Worm (Caenorhabditis elegans) whole organism, young adult: Measurements from ENCODE around the gene tag-151.
A peak's percentile ranks its signal among the peaks of the same experiment; 100 is the strongest.

Experiments
- B0035.1 ChIP-seq: sonication (generic microtip); optimal IDR thresholded peaks from 2 replicates; lab custom pipeline; 2016; ENCODE audit warnings: missing genetic modification characterization, mild to moderate bottlenecking, missing compliant biosample characterization, missing genotype, missing genetic modification reagents
- C17E4.6 ChIP-seq: fragments of 200-800 bp; sonication (Bioruptor generic); IDR thresholded peaks from 2 replicates; pipeline ENCODE4 v1.3.6; 2022; ENCODE audit warnings: missing genetic modification reagents, missing genetic modification characterization, missing compliant biosample characterization
- D2030.7 ChIP-seq: fragments of 200-800 bp; sonication (Bioruptor generic); IDR thresholded peaks from 2 replicates; pipeline ENCODE4 v1.3.6; 2022; ENCODE audit warnings: missing genetic modification reagents, missing genetic modification characterization, missing compliant biosample characterization
- F10E7.11 ChIP-seq: sonication (generic microtip); optimal IDR thresholded peaks from 2 replicates; lab custom pipeline; 2017; ENCODE audit warnings: mild to moderate bottlenecking, missing genetic modification characterization, moderate library complexity, missing compliant biosample characterization
- F23B12.7 ChIP-seq: sonication (generic microtip); optimal IDR thresholded peaks from 2 replicates; lab custom pipeline; 2017; ENCODE audit warnings: missing genetic modification characterization, mild to moderate bottlenecking, missing compliant biosample characterization, antibody characterized with exemption, moderate library complexity; ENCODE audit not compliant: insufficient read depth
- F33H1.4 ChIP-seq: fragments of 200-800 bp; sonication (Bioruptor generic); IDR thresholded peaks from 2 replicates; pipeline ENCODE4 v1.3.6; 2022; ENCODE audit warnings: missing genetic modification reagents, missing genetic modification characterization, missing compliant biosample characterization
- K12H6.12 ChIP-seq: fragments of 200-800 bp; sonication (Bioruptor generic); optimal IDR thresholded peaks from 2 replicates; lab custom pipeline; 2018; ENCODE audit warnings: mild to moderate bottlenecking, missing genetic modification characterization, missing compliant biosample characterization
- Y53F4B.3 ChIP-seq: fragments of 200-800 bp; sonication (Bioruptor generic); IDR thresholded peaks from 2 replicates; pipeline ENCODE4 v1.3.6; 2022; ENCODE audit warnings: missing genetic modification reagents, missing genetic modification characterization, missing compliant biosample characterization
- Y53G8AR.9 ChIP-seq: fragments of 200-800 bp; sonication (Bioruptor generic); conservative IDR thresholded peaks from 2 replicates; pipeline ENCODE4 v1.3.6; 2022; ENCODE audit warnings: missing genetic modification reagents, missing genetic modification characterization, missing compliant biosample characterization
- Y67H2A.10 ChIP-seq: fragments of 200-800 bp; sonication (Bioruptor generic); conservative IDR thresholded peaks from 2 replicates; pipeline ENCODE4 v1.3.6; 2022; ENCODE audit warnings: missing genetic modification reagents, missing genetic modification characterization, missing compliant biosample characterization
- Y79H2A.3 ChIP-seq: fragments of 200-800 bp; sonication (Bioruptor generic); conservative IDR thresholded peaks from 2 replicates; pipeline ENCODE4 v1.3.6; 2022; ENCODE audit warnings: missing genetic modification reagents, missing genetic modification characterization, missing compliant biosample characterization
- ZK185.1 ChIP-seq: sonication (generic microtip); optimal IDR thresholded peaks from 2 replicates; lab custom pipeline; 2016; ENCODE audit warnings: mild to moderate bottlenecking, missing genetic modification characterization, missing compliant biosample characterization; ENCODE audit not compliant: poor library complexity, severe bottlenecking
- ama-1 ChIP-seq, 3 experiments: fragments of 150-350 bp in 1 of 3; sonication (generic microtip) in 2 of 3; optimal IDR thresholded peaks; 2 replicates each; lab custom pipeline; 2014 to 2018; ENCODE audit warnings: missing biosample characterization in 2 of 3, missing genetic modification characterization in 2 of 3, missing genetic modification reagents in 2 of 3
- aptf-2 ChIP-seq: fragments of 200-800 bp; sonication (Bioruptor generic); conservative IDR thresholded peaks from 2 replicates; pipeline ENCODE4 v1.3.6; 2022; ENCODE audit warnings: missing genetic modification reagents, missing genetic modification characterization, missing compliant biosample characterization
- aptf-3 ChIP-seq: fragments of 200-800 bp; sonication (Bioruptor generic); IDR thresholded peaks from 2 replicates; pipeline ENCODE4 v1.3.6; 2022; ENCODE audit warnings: missing genetic modification characterization, missing compliant biosample characterization
- attf-5 ChIP-seq: fragments of 200-800 bp; sonication (Bioruptor generic); optimal IDR thresholded peaks from 2 replicates; lab custom pipeline; 2018; ENCODE audit warnings: mild to moderate bottlenecking, missing genetic modification characterization, missing compliant biosample characterization
- cebp-1 ChIP-seq, 2 experiments: fragments of 200-800 bp in 1 of 2; sonication (Bioruptor generic) in 1 of 2; sonication (generic microtip) in 1 of 2; IDR thresholded peaks in 1 of 2; optimal IDR thresholded peaks in 1 of 2; 2 replicates each; pipeline versions ENCODE4 v1.3.6 to Lab custom; 2017 to 2022; ENCODE audit warnings: missing compliant biosample characterization in 2 of 2, missing genetic modification characterization in 2 of 2, mild to moderate bottlenecking in 1 of 2, missing genetic modification reagents in 1 of 2, moderate library complexity in 1 of 2
- ceh-27 ChIP-seq: fragments of 200-800 bp; sonication (Bioruptor generic); optimal IDR thresholded peaks from 2 replicates; lab custom pipeline; 2018; ENCODE audit warnings: mild to moderate bottlenecking, missing genetic modification characterization, moderate library complexity, missing compliant biosample characterization
- ceh-58 ChIP-seq: fragments of 200-800 bp; sonication (Bioruptor generic); IDR thresholded peaks from 2 replicates; pipeline ENCODE4 v1.3.6; 2022; ENCODE audit warnings: missing genetic modification characterization, missing compliant biosample characterization
- die-1 ChIP-seq: sonication (generic microtip); optimal IDR thresholded peaks from 2 replicates; lab custom pipeline; 2016; ENCODE audit warnings: missing genotype, mild to moderate bottlenecking, missing genetic modification characterization, missing compliant biosample characterization
- dpl-1 ChIP-seq: fragments of 150-350 bp; optimal IDR thresholded peaks from 2 replicates; lab custom pipeline; 2014; ENCODE audit warnings: missing biosample characterization, missing genetic modification reagents, missing genetic modification characterization
- efl-1 ChIP-seq: fragments of 150-350 bp; optimal IDR thresholded peaks from 2 replicates; lab custom pipeline; 2014; ENCODE audit warnings: missing biosample characterization, missing genetic modification reagents, missing genetic modification characterization
- egl-18 ChIP-seq: fragments of 200-800 bp; sonication (Bioruptor generic); IDR thresholded peaks from 2 replicates; pipeline ENCODE4 v1.3.6; 2022; ENCODE audit warnings: missing genetic modification reagents, missing genetic modification characterization, missing compliant biosample characterization
- him-1 ChIP-seq: sonication (generic microtip); optimal IDR thresholded peaks from 2 replicates; lab custom pipeline; 2016; ENCODE audit warnings: missing genotype, missing genetic modification reagents, missing genetic modification characterization, missing compliant biosample characterization
- hmg-20 ChIP-seq: fragments of 200-800 bp; sonication (Bioruptor generic); IDR thresholded peaks from 2 replicates; pipeline ENCODE4 v1.3.6; 2022; ENCODE audit warnings: missing genetic modification reagents, missing genetic modification characterization, missing compliant biosample characterization
- hsf-1 ChIP-seq: fragments of 200-800 bp; sonication (Bioruptor generic); IDR thresholded peaks from 2 replicates; pipeline ENCODE4 v1.3.6; 2022; ENCODE audit warnings: missing genetic modification reagents, missing genetic modification characterization, missing compliant biosample characterization
- let-607 ChIP-seq, 2 experiments: fragments of 200-800 bp in 1 of 2; sonication (Bioruptor generic) in 1 of 2; sonication (generic microtip) in 1 of 2; optimal IDR thresholded peaks; 2 replicates each; lab custom pipeline; 2016 to 2018; ENCODE audit warnings: mild to moderate bottlenecking in 2 of 2, missing compliant biosample characterization in 2 of 2, missing genetic modification characterization in 2 of 2, moderate library complexity in 2 of 2, missing genotype in 1 of 2
- lin-26 ChIP-seq: fragments of 200-800 bp; sonication (Bioruptor generic); IDR thresholded peaks from 2 replicates; pipeline ENCODE4 v1.3.6; 2022; ENCODE audit warnings: missing genetic modification reagents, missing genetic modification characterization, missing compliant biosample characterization
- lin-35 ChIP-seq, 3 experiments: fragments of 150-350 bp in 2 of 3; sonication (generic microtip) in 1 of 3; optimal IDR thresholded peaks; 2 replicates each; lab custom pipeline; 2014 to 2018; ENCODE audit warnings: missing biosample characterization in 3 of 3, missing genetic modification characterization in 3 of 3, missing genetic modification reagents in 3 of 3
- lin-40 ChIP-seq: sonication (generic microtip); optimal IDR thresholded peaks from 2 replicates; lab custom pipeline; 2016; ENCODE audit warnings: missing genetic modification characterization, mild to moderate bottlenecking, missing compliant biosample characterization, missing genotype, missing genetic modification reagents
- lin-54 ChIP-seq: fragments of 200-800 bp; sonication (Bioruptor generic); optimal IDR thresholded peaks from 2 replicates; lab custom pipeline; 2018; ENCODE audit warnings: mild to moderate bottlenecking, missing genetic modification characterization, missing compliant biosample characterization
- lsl-1 ChIP-seq: fragments of 200-800 bp; sonication (Bioruptor generic); optimal IDR thresholded peaks from 2 replicates; lab custom pipeline; 2018; ENCODE audit warnings: mild to moderate bottlenecking, missing genetic modification characterization, moderate library complexity, missing compliant biosample characterization
- mxl-1 ChIP-seq: sonication (generic microtip); optimal IDR thresholded peaks from 2 replicates; lab custom pipeline; 2016; ENCODE audit warnings: missing genetic modification characterization, missing compliant biosample characterization
- nhr-120 ChIP-seq: fragments of 200-800 bp; sonication (Bioruptor generic); IDR thresholded peaks from 2 replicates; pipeline ENCODE4 v1.3.6; 2022; ENCODE audit warnings: missing genetic modification characterization, missing compliant biosample characterization
- nhr-179 ChIP-seq: sonication (generic microtip); optimal IDR thresholded peaks from 2 replicates; lab custom pipeline; 2016; ENCODE audit warnings: mild to moderate bottlenecking, missing genetic modification characterization, missing compliant biosample characterization
- nhr-27 ChIP-seq: fragments of 200-800 bp; sonication (Bioruptor generic); optimal IDR thresholded peaks from 2 replicates; lab custom pipeline; 2018; ENCODE audit warnings: mild to moderate bottlenecking, missing genetic modification characterization, moderate library complexity, missing compliant biosample characterization
- nhr-80 ChIP-seq: sonication (generic microtip); optimal IDR thresholded peaks from 2 replicates; lab custom pipeline; 2016; ENCODE audit warnings: missing genetic modification characterization, missing compliant biosample characterization
- rpc-1 ChIP-seq, 2 experiments: fragments of 150-350 bp in 1 of 2; sonication (generic microtip) in 1 of 2; optimal IDR thresholded peaks; 2 replicates each; lab custom pipeline; 2014 to 2018; ENCODE audit warnings: missing biosample characterization in 1 of 2, missing genetic modification characterization in 1 of 2, missing genetic modification reagents in 1 of 2, missing genotype in 1 of 2
- snpc-1.3 ChIP-seq: sonication (generic microtip); optimal IDR thresholded peaks from 2 replicates; lab custom pipeline; 2017; ENCODE audit warnings: missing genetic modification characterization, mild to moderate bottlenecking, missing compliant biosample characterization, antibody characterized with exemption, moderate library complexity, missing genotype, missing genetic modification reagents; ENCODE audit not compliant: insufficient read depth
- tbp1 ChIP-seq: fragments of 200-800 bp; sonication (Bioruptor generic); optimal IDR thresholded peaks from 2 replicates; lab custom pipeline; 2018; ENCODE audit warnings: mild to moderate bottlenecking, missing genetic modification characterization, missing compliant biosample characterization
- tlf-1 ChIP-seq: fragments of 200-800 bp; sonication (Bioruptor generic); optimal IDR thresholded peaks from 2 replicates; lab custom pipeline; 2018; ENCODE audit warnings: mild to moderate bottlenecking, missing genetic modification characterization, missing compliant biosample characterization
- unc-130 ChIP-seq: sonication (generic microtip); optimal IDR thresholded peaks from 2 replicates; lab custom pipeline; 2016; ENCODE audit warnings: missing genetic modification reagents, missing genetic modification characterization, missing compliant biosample characterization
- xnd-1 ChIP-seq: sonication (generic microtip); optimal IDR thresholded peaks from 2 replicates; lab custom pipeline; 2016; ENCODE audit warnings: missing genotype, missing genetic modification reagents, missing genetic modification characterization, missing compliant biosample characterization
- zfh-2 ChIP-seq: fragments of 200-800 bp; sonication (Bioruptor generic); conservative IDR thresholded peaks from 2 replicates; pipeline ENCODE4 v1.3.6; 2022; ENCODE audit warnings: missing genetic modification reagents, missing genetic modification characterization, missing compliant biosample characterization

The tag-151 gene

DNA sequence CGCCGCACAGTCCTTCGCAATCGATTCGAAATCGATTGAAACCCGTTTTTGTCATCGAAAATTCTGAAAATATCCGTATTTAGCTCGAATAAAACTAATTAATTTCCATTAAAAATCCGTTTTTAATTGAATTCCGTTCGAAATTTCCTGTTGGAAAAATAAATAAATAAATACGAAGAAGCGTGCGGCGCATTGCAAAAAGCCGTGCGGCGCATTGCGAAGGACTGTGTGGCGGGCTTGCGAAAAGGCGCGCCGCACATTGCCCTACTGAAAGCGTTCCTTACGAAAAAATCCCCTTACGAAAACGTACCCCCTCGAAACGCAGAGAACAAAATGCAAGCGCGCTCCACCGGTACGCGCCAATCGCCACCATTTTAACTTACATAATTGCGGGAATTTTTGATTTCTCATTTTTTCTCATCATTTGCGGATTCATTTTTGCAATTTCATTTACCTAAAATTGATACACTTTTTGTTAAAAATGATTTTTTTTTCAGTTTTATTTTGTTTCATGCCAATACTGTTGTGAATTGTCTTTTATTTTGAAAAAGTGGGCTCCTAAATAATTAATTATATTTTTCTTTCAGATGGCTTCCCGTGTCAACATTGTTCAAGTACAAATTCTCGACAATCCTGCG is 8.5 kb upstream of the tag-151 start, which contains the start of gene unc-85 (continued):
- peak; percentile 2 for TF ChIP-seq K12H6.12 (tag; lab: Kevin White, UChicago)
- peak; percentile 74; the same call in 1 of the 2 replicates for TF ChIP-seq hmg-20 (GFP tag; lab: Robert Waterston, UW)
- peak; percentile 36 for TF ChIP-seq snpc-1.3
- peak; percentile 100 for TF ChIP-seq D2030.7 (GFP tag; lab: Robert Waterston, UW)
- peak; percentile 28 for TF ChIP-seq die-1 (tag; lab: Kevin White, UChicago)
- TF ChIP-seq lin-26 (GFP tag; lab: Robert Waterston, UW), result peak; percentile 79
- peak; percentile 78 for TF ChIP-seq zfh-2 (GFP tag; lab: Robert Waterston, UW)
- peak; percentile 96 for TF ChIP-seq F33H1.4 (GFP tag; lab: Robert Waterston, UW)
- TF ChIP-seq lsl-1 (GFP tag; lab: Kevin White, UChicago), result peak; percentile 79
- peak; percentile 57 for TF ChIP-seq nhr-80 (tag; lab: Kevin White, UChicago)
- peak; percentile 77 for TF ChIP-seq aptf-2 (GFP tag; lab: Robert Waterston, UW)
- TF ChIP-seq dpl-1 (GFP tag; lab: Kevin White, UChicago), result peak; percentile 88
- TF ChIP-seq lin-54 (GFP tag; lab: Kevin White, UChicago), result peak; percentile 86
- TF ChIP-seq let-607 (tag; optimal IDR thresholded peaks at IDR 0.05; lab: Kevin White, UChicago), result peak in 1 of 2 experiments; percentile 74
- TF ChIP-seq lin-40, result peak; percentile 82
- TF ChIP-seq lin-35 (GFP tag; optimal IDR thresholded peaks at IDR 0.05; lab: Kevin White, UChicago), result peak; percentile 54 to 70 (median 60)
- 0 out of 2 replicates have a peak, but pooled peaks have one; percentile 52 for TF ChIP-seq egl-18 (GFP tag; lab: Robert Waterston, UW)
- peak; percentile 91 for TF ChIP-seq Y67H2A.10 (GFP tag; lab: Robert Waterston, UW)
- TF ChIP-seq cebp-1 (GFP tag; IDR thresholded peaks at IDR 0.05; lab: Robert Waterston, UW), result peak; percentile 78
- peak; percentile 79 for TF ChIP-seq cebp-1 (tag; optimal IDR thresholded peaks at IDR 0.05; lab: Kevin White, UChicago)
- peak; percentile 95 for TF ChIP-seq hsf-1 (GFP tag; lab: Robert Waterston, UW)
- peak; percentile 98 for TF ChIP-seq C17E4.6
- peak; percentile 88 for TF ChIP-seq xnd-1 (tag; lab: Kevin White, UChicago)
- peak; percentile 32 for TF ChIP-seq ZK185.1
- peak; percentile 81 for TF ChIP-seq tlf-1
- TF ChIP-seq efl-1 (GFP tag; lab: Kevin White, UChicago), result peak; percentile 96
- peak; percentile 90 for TF ChIP-seq attf-5 (GFP tag; lab: Kevin White, UChicago)

DNA sequence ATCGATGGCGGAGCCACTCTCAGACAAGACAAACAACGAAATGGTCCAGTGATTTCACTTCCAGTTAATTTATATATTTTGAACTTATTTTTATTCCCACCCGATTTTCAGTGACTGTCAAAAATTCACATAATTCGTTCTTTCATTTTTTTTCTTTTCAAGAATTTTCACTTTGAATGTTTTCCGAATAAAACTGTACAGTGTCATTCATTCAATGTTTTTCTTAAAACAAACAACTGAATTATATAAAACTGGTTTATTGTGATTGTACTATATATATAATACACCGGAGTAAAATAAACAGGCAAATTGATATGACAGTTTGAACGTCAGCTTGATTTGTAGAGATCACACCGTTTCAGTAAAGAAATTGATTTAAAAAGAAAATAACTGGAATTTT is 7.1 kb upstream of the tag-151 start:
- no peak for TF ChIP-seq nhr-27
- TF ChIP-seq Y53G8AR.9, result peak; percentile 83
- TF ChIP-seq ZK185.1, result no peak
- no peak for TF ChIP-seq nhr-120 (GFP tag; lab: Robert Waterston, UW)
- peak; percentile 96 for TF ChIP-seq Y79H2A.3
- no peak for TF ChIP-seq B0035.1 (tag; lab: Kevin White, UChicago)
- peak; percentile 39 for TF ChIP-seq efl-1 (GFP tag; lab: Kevin White, UChicago)
- no peak for TF ChIP-seq Y53F4B.3
- TF ChIP-seq him-1 (tag; lab: Kevin White, UChicago), result peak; percentile 16
- peak; percentile 6 for TF ChIP-seq tbp1
- no peak for TF ChIP-seq ama-1 (optimal IDR thresholded peaks at IDR 0.05; lab: Kevin White, UChicago)
- TF ChIP-seq ama-1 (GFP tag; optimal IDR thresholded peaks at IDR 0.05; lab: Kevin White, UChicago), result no peak
- TF ChIP-seq D2030.7 (GFP tag; lab: Robert Waterston, UW), result peak; percentile 57
- no peak for TF ChIP-seq ceh-58 (GFP tag; lab: Robert Waterston, UW)
- no peak for TF ChIP-seq aptf-3 (GFP tag; lab: Robert Waterston, UW)
- peak; percentile 66 for TF ChIP-seq unc-130 (GFP tag; lab: Kevin White, UChicago)
- TF ChIP-seq let-607 (tag; optimal IDR thresholded peaks at IDR 0.05; lab: Kevin White, UChicago), result no peak
- TF ChIP-seq F10E7.11 (tag; lab: Kevin White, UChicago), result no peak
- TF ChIP-seq F23B12.7 (tag; lab: Kevin White, UChicago), result peak; percentile 19
- TF ChIP-seq mxl-1 (tag; lab: Kevin White, UChicago), result no peak
- TF ChIP-seq lin-40, result no peak
- no peak for TF ChIP-seq ceh-27 (GFP tag; lab: Kevin White, UChicago)
- no peak for TF ChIP-seq rpc-1 (optimal IDR thresholded peaks at IDR 0.05; lab: Kevin White, UChicago)
- TF ChIP-seq rpc-1 (tag; optimal IDR thresholded peaks at IDR 0.05; lab: Kevin White, UChicago), result no peak
- TF ChIP-seq nhr-179 (tag; lab: Kevin White, UChicago), result no peak
- peak; percentile 55 for TF ChIP-seq lsl-1 (GFP tag; lab: Kevin White, UChicago)
- no peak for TF ChIP-seq dpl-1 (GFP tag; lab: Kevin White, UChicago)
